Worm (Caenorhabditis elegans) whole organism, L1 larva: ENCODE results near the gene hlh-34.

ENCODE experiments used
- C04F5.9 ChIP-seq: sonication (generic microtip); optimal IDR thresholded peaks from 2 replicates; lab custom pipeline; 2016; ENCODE audit warnings: missing genetic modification characterization, missing compliant biosample characterization
- C16A3.4 ChIP-seq: fragments of 150-350 bp; optimal IDR thresholded peaks from 2 replicates; lab custom pipeline; 2014; ENCODE audit warnings: missing biosample characterization, missing genetic modification characterization
- aha-1 ChIP-seq: fragments of 150-350 bp; optimal IDR thresholded peaks from 2 replicates; lab custom pipeline; 2014; ENCODE audit warnings: missing biosample characterization, missing genetic modification characterization
- alr-1 ChIP-seq: fragments of 200-800 bp; sonication (Bioruptor generic); optimal IDR thresholded peaks from 2 replicates; lab custom pipeline; 2018; ENCODE audit warnings: borderline replicate concordance, mild to moderate bottlenecking, missing genetic modification characterization, missing compliant biosample characterization
- aly-2 ChIP-seq: fragments of 150-350 bp; optimal IDR thresholded peaks from 2 replicates; lab custom pipeline; 2014; ENCODE audit warnings: missing biosample characterization, missing genetic modification characterization
- ama-1 ChIP-seq: fragments of 150-350 bp; optimal IDR thresholded peaks from 2 replicates; lab custom pipeline; 2014
- dpl-1 ChIP-seq, 3 experiments: fragments of 150-350 bp in 2 of 3; sonication (generic microtip) in 1 of 3; optimal IDR thresholded peaks; 2 replicates each; lab custom pipeline; 2014 to 2017; ENCODE audit warnings: missing biosample characterization in 3 of 3, missing genetic modification characterization in 3 of 3, missing genetic modification reagents in 3 of 3
- dsc-1 ChIP-seq: sonication (generic microtip); optimal IDR thresholded peaks from 2 replicates; lab custom pipeline; 2016; ENCODE audit warnings: mild to moderate bottlenecking, missing genetic modification characterization, missing compliant biosample characterization
- efl-1 ChIP-seq, 4 experiments: fragments of 150-350 bp; optimal IDR thresholded peaks in 3 of 4; peaks in 1 of 4; 1 replicate in 1 of 4; 2 replicates in 3 of 4; lab custom pipeline; 2014; ENCODE audit warnings: missing biosample characterization in 2 of 4, missing genetic modification characterization in 2 of 4, missing genetic modification reagents in 2 of 4
- egl-13 ChIP-seq: sonication (generic microtip); optimal IDR thresholded peaks from 2 replicates; lab custom pipeline; 2016; ENCODE audit warnings: missing genotype, missing genetic modification reagents, missing genetic modification characterization, missing compliant biosample characterization
- elt-3 ChIP-seq, 6 experiments: fragments of 150-350 bp in 1 of 6; sonication (generic microtip); optimal IDR thresholded peaks; 2 replicates each; lab custom pipeline; 2017 to 2018; ENCODE audit warnings: missing biosample characterization in 6 of 6, missing genetic modification characterization in 6 of 6, inconsistent platforms in 1 of 6
- fkh-4 ChIP-seq: sonication (generic microtip); optimal IDR thresholded peaks from 2 replicates; lab custom pipeline; 2016; ENCODE audit warnings: missing compliant biosample characterization, missing genetic modification characterization, borderline replicate concordance
- fkh-8 ChIP-seq: sonication (generic microtip); optimal IDR thresholded peaks from 2 replicates; lab custom pipeline; 2016; ENCODE audit warnings: mild to moderate bottlenecking, missing genetic modification characterization, missing compliant biosample characterization
- grh-1 ChIP-seq: fragments of 200-800 bp; sonication (Bioruptor generic); IDR thresholded peaks from 2 replicates; pipeline ENCODE4 v1.3.6; 2022; ENCODE audit warnings: missing genetic modification reagents, missing genetic modification characterization, missing compliant biosample characterization
- hlh-17 ChIP-seq: fragments of 200-800 bp; sonication (Bioruptor generic); optimal IDR thresholded peaks from 2 replicates; lab custom pipeline; 2018; ENCODE audit warnings: missing genetic modification characterization, mild to moderate bottlenecking, missing compliant biosample characterization, moderate library complexity, borderline replicate concordance
- hpl-2 ChIP-seq: fragments of 150-350 bp; optimal IDR thresholded peaks from 2 replicates; lab custom pipeline; 2014; ENCODE audit warnings: missing biosample characterization, missing genetic modification reagents, missing genetic modification characterization
- isw-1 ChIP-seq: fragments of 200-800 bp; sonication (Bioruptor generic); IDR thresholded peaks from 2 replicates; pipeline ENCODE4 v1.3.6; 2022; ENCODE audit warnings: missing genetic modification characterization, missing compliant biosample characterization
- jun-1 ChIP-seq: fragments of 150-350 bp; optimal IDR thresholded peaks from 2 replicates; lab custom pipeline; 2014; ENCODE audit warnings: missing biosample characterization, missing genetic modification reagents, missing genetic modification characterization
- lin-14 ChIP-seq: fragments of 200-800 bp; sonication (Bioruptor generic); optimal IDR thresholded peaks from 2 replicates; lab custom pipeline; 2018; ENCODE audit warnings: mild to moderate bottlenecking, missing genetic modification characterization, moderate library complexity, missing compliant biosample characterization
- lin-15B ChIP-seq: fragments of 150-350 bp; sonication (generic microtip); optimal IDR thresholded peaks from 3 replicates; lab custom pipeline; 2014; ENCODE audit warnings: missing biosample characterization, missing genetic modification characterization
- lin-35 ChIP-seq, 2 experiments: fragments of 150-350 bp; optimal IDR thresholded peaks; 2 replicates each; lab custom pipeline; 2014; ENCODE audit warnings: missing biosample characterization in 2 of 2, missing genetic modification characterization in 2 of 2, missing genetic modification reagents in 2 of 2
- lin-39 ChIP-seq: fragments of 150-350 bp; optimal IDR thresholded peaks from 2 replicates; lab custom pipeline; 2014; ENCODE audit warnings: missing biosample characterization, missing genetic modification reagents, missing genetic modification characterization
- lsy-2 ChIP-seq, 2 experiments: fragments of 150-350 bp; optimal IDR thresholded peaks; 2 replicates each; lab custom pipeline; 2014; ENCODE audit warnings: missing biosample characterization in 2 of 2, missing genetic modification characterization in 2 of 2
- mab-9 ChIP-seq: fragments of 200-800 bp; sonication (Bioruptor generic); IDR thresholded peaks from 2 replicates; pipeline ENCODE4 v1.3.6; 2022; ENCODE audit warnings: missing genetic modification reagents, missing genetic modification characterization, missing compliant biosample characterization
- mdl-1 ChIP-seq, 2 experiments: fragments of 150-350 bp; optimal IDR thresholded peaks; 2 replicates each; lab custom pipeline; 2014 to 2017; ENCODE audit warnings: missing biosample characterization in 2 of 2, missing genetic modification characterization in 2 of 2, inconsistent platforms in 1 of 2
- nhr-12 ChIP-seq: sonication (generic microtip); optimal IDR thresholded peaks from 2 replicates; lab custom pipeline; 2017; ENCODE audit warnings: missing biosample characterization, missing genetic modification characterization
- nhr-19 ChIP-seq: fragments of 200-800 bp; sonication (Bioruptor generic); conservative IDR thresholded peaks from 2 replicates; pipeline ENCODE4 v1.3.6; 2022; ENCODE audit warnings: missing genetic modification characterization, missing compliant biosample characterization
- nhr-20 ChIP-seq: sonication (generic microtip); optimal IDR thresholded peaks from 2 replicates; lab custom pipeline; 2016; ENCODE audit warnings: mild to moderate bottlenecking, missing genetic modification characterization, missing compliant biosample characterization
- nhr-47 ChIP-seq: sonication (generic microtip); optimal IDR thresholded peaks from 2 replicates; lab custom pipeline; 2016; ENCODE audit warnings: mild to moderate bottlenecking, missing genetic modification characterization, moderate library complexity, missing compliant biosample characterization
- nhr-71 ChIP-seq: sonication (generic microtip); optimal IDR thresholded peaks from 2 replicates; lab custom pipeline; 2016; ENCODE audit warnings: mild to moderate bottlenecking, missing genetic modification characterization, moderate library complexity, missing compliant biosample characterization
- nhr-76 ChIP-seq: sonication (generic microtip); optimal IDR thresholded peaks from 2 replicates; lab custom pipeline; 2017; ENCODE audit warnings: missing biosample characterization, missing genetic modification characterization
- nhr-77 ChIP-seq: fragments of 150-350 bp; optimal IDR thresholded peaks from 2 replicates; lab custom pipeline; 2014; ENCODE audit warnings: missing biosample characterization, missing genetic modification characterization
- nhr-85 ChIP-seq: sonication (generic microtip); peaks from one replicate; lab custom pipeline; 2016; ENCODE audit warnings: missing genetic modification characterization, inconsistent platforms, missing compliant biosample characterization
- nhr-90 ChIP-seq: sonication (generic microtip); optimal IDR thresholded peaks from 2 replicates; lab custom pipeline; 2016; ENCODE audit warnings: mild to moderate bottlenecking, missing genetic modification characterization, missing compliant biosample characterization; ENCODE audit not compliant: poor library complexity
- pax-3 ChIP-seq: fragments of 200-800 bp; sonication (Bioruptor generic); optimal IDR thresholded peaks from 2 replicates; lab custom pipeline; 2018; ENCODE audit warnings: mild to moderate bottlenecking, missing genetic modification characterization, moderate library complexity, missing compliant biosample characterization
- pqm-1 ChIP-seq: sonication (generic microtip); optimal IDR thresholded peaks from 3 replicates; lab custom pipeline; 2017; ENCODE audit warnings: missing biosample characterization, missing genetic modification characterization
- rnt-1 ChIP-seq: sonication (generic microtip); optimal IDR thresholded peaks from 2 replicates; lab custom pipeline; 2016; ENCODE audit warnings: mild to moderate bottlenecking, missing genetic modification characterization, moderate library complexity, missing compliant biosample characterization
- snpc-4 ChIP-seq: fragments of 150-350 bp; optimal IDR thresholded peaks from 2 replicates; lab custom pipeline; 2014; ENCODE audit warnings: missing biosample characterization, missing genetic modification characterization
- snu-23 ChIP-seq: sonication (generic microtip); optimal IDR thresholded peaks from 2 replicates; lab custom pipeline; 2016; ENCODE audit warnings: missing genetic modification characterization, missing compliant biosample characterization
- sox-4 ChIP-seq: sonication (generic microtip); optimal IDR thresholded peaks from 2 replicates; lab custom pipeline; 2016; ENCODE audit warnings: missing genetic modification characterization, missing compliant biosample characterization
- sup-37 ChIP-seq: fragments of 200-800 bp; sonication (Bioruptor generic); optimal IDR thresholded peaks from 2 replicates; lab custom pipeline; 2018; ENCODE audit warnings: mild to moderate bottlenecking, missing genetic modification characterization, missing compliant biosample characterization
- swsn-7 ChIP-seq: sonication (generic microtip); optimal IDR thresholded peaks from 2 replicates; lab custom pipeline; 2016; ENCODE audit warnings: missing genetic modification characterization, missing compliant biosample characterization
- tbx-2 ChIP-seq: sonication (generic microtip); optimal IDR thresholded peaks from 2 replicates; lab custom pipeline; 2016; ENCODE audit warnings: missing genetic modification characterization, missing compliant biosample characterization
- zag-1 ChIP-seq: fragments of 150-350 bp; optimal IDR thresholded peaks from 2 replicates; lab custom pipeline; 2014; ENCODE audit warnings: missing biosample characterization, missing genetic modification characterization
- ztf-4 ChIP-seq: fragments of 150-350 bp; optimal IDR thresholded peaks from 2 replicates; lab custom pipeline; 2014; ENCODE audit warnings: missing biosample characterization, missing genetic modification characterization

hlh-34 gene

DNA sequence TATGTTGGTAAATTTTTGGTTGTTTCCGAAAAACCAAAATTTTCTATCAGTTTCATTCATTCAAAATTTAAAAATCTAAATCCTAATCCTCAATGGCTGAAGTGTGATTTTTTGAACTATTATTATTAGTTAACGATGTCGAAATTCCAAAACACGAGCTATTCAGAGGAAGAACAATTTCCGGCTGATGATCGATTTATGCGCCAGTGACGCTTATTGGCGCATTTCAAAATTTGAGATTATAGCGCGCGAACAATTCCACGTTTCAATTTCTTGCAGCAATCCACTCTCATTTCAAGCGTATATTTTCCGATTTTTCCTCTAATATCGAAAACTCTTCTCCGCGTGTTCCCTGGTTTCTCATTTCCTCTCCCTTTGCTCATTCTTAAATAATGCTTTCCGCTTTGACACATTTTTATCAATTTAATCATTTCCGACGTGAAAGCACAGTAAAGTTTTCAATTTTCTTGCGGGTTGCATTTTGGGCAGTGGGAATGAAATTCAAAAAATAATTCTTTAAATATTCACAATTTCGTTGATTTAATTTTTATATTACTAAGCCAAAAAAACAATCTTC lies 42.8 kb downstream of the hlh-34 start:
- no peak for TF ChIP-seq nhr-77 (tag; lab: Kevin White, UChicago)
- TF ChIP-seq aha-1 = no peak
- no peak for TF ChIP-seq sup-37
- TF ChIP-seq nhr-76 (tag; lab: Kevin White, UChicago) = no peak
- TF ChIP-seq lin-15B = peak; percentile 3
- peak in 1 of 2 experiments; percentile 25 for TF ChIP-seq lsy-2 (tag; optimal IDR thresholded peaks at IDR 0.05; lab: Kevin White, UChicago)
- peak in 1 of 2 experiments; percentile 33 for TF ChIP-seq mdl-1 (tag; optimal IDR thresholded peaks at IDR 0.05; lab: Kevin White, UChicago)
- TF ChIP-seq rnt-1 (tag; lab: Kevin White, UChicago) = peak; percentile 26
- TF ChIP-seq nhr-20 (tag; lab: Kevin White, UChicago) = no peak
- TF ChIP-seq dpl-1 (GFP tag; optimal IDR thresholded peaks at IDR 0.05; lab: Kevin White, UChicago) = peak; percentile 48 to 77 (median 69)
- TF ChIP-seq egl-13 (tag; lab: Kevin White, UChicago) = no peak
- no peak for TF ChIP-seq elt-3 (tag; optimal IDR thresholded peaks at IDR 0.05; lab: Kevin White, UChicago)
- TF ChIP-seq lin-35 (GFP tag; optimal IDR thresholded peaks at IDR 0.05; lab: Kevin White, UChicago) = peak; percentile 45 to 67
- TF ChIP-seq mab-9 (GFP tag; lab: Robert Waterston, UW) = no peak
- peak; percentile 54 to 65 for TF ChIP-seq efl-1 (optimal IDR thresholded peaks at IDR 0.05; lab: Kevin White, UChicago)
- TF ChIP-seq efl-1 (GFP tag; optimal IDR thresholded peaks at IDR 0.05 in 1 of 2; lab: Kevin White, UChicago) = peak; percentile 61 to 96
- TF ChIP-seq hlh-17 (GFP tag; lab: Kevin White, UChicago) = no peak
- TF ChIP-seq lin-14 = peak; percentile 18
- no peak for TF ChIP-seq sox-4
- no peak for TF ChIP-seq C04F5.9 (tag; lab: Kevin White, UChicago)
- peak; percentile 36 for TF ChIP-seq nhr-90 (tag; lab: Kevin White, UChicago)
- peak; percentile 34 for TF ChIP-seq fkh-8 (tag; lab: Kevin White, UChicago)
- TF ChIP-seq C16A3.4 = no peak
- TF ChIP-seq hpl-2 (GFP tag; lab: Kevin White, UChicago) = no peak
- TF ChIP-seq grh-1 = no peak
- TF ChIP-seq ama-1 (lab: Kevin White, UChicago) = peak; percentile 45
- no peak for TF ChIP-seq isw-1 (GFP tag; lab: Robert Waterston, UW)
- TF ChIP-seq dsc-1 (tag; lab: Kevin White, UChicago) = no peak
- TF ChIP-seq zag-1 (tag; lab: Kevin White, UChicago) = no peak
- TF ChIP-seq alr-1 (tag; lab: Kevin White, UChicago) = no peak
- TF ChIP-seq nhr-12 = no peak
- TF ChIP-seq ztf-4 = no peak
- peak; percentile 44 for TF ChIP-seq nhr-85
- no peak for TF ChIP-seq aly-2 (tag; lab: Kevin White, UChicago)
- TF ChIP-seq fkh-4 (tag; lab: Kevin White, UChicago) = no peak
- TF ChIP-seq snu-23 (GFP tag; lab: Kevin White, UChicago) = peak; percentile 24
- TF ChIP-seq pax-3 (tag; lab: Kevin White, UChicago) = peak; percentile 19
- no peak for TF ChIP-seq nhr-19 (GFP tag; lab: Robert Waterston, UW)
- peak; percentile 7 for TF ChIP-seq tbx-2 (tag; lab: Kevin White, UChicago)
- no peak for TF ChIP-seq pqm-1 (tag; lab: Kevin White, UChicago)
- peak; percentile 3 for TF ChIP-seq swsn-7 (tag; lab: Kevin White, UChicago)
- TF ChIP-seq lin-39 (tag; lab: Kevin White, UChicago) = no peak
- peak; percentile 48 for TF ChIP-seq nhr-71 (tag; lab: Kevin White, UChicago)
- TF ChIP-seq jun-1 (tag; lab: Kevin White, UChicago) = peak; percentile 10
- peak; percentile 43 for TF ChIP-seq nhr-47 (tag; lab: Kevin White, UChicago)
- no peak for TF ChIP-seq snpc-4
